Worm (Caenorhabditis elegans) whole organism, L4/young adult: ENCODE measurements around the gene clec-245.

Experiments used
- W03F9.2 ChIP-seq: fragments of 150-350 bp; optimal IDR thresholded peaks from 2 replicates; lab custom pipeline; 2014; ENCODE audit warnings: missing biosample characterization, missing genetic modification characterization
- dao-5 ChIP-seq: sonication (generic microtip); optimal IDR thresholded peaks from 2 replicates; lab custom pipeline; 2016; ENCODE audit warnings: missing genotype, missing genetic modification characterization, moderate library complexity, missing compliant biosample characterization
- him-1 ChIP-seq: sonication (generic microtip); optimal IDR thresholded peaks from 2 replicates; lab custom pipeline; 2016; ENCODE audit warnings: missing genotype, missing genetic modification reagents, missing genetic modification characterization, missing compliant biosample characterization

DNA sequence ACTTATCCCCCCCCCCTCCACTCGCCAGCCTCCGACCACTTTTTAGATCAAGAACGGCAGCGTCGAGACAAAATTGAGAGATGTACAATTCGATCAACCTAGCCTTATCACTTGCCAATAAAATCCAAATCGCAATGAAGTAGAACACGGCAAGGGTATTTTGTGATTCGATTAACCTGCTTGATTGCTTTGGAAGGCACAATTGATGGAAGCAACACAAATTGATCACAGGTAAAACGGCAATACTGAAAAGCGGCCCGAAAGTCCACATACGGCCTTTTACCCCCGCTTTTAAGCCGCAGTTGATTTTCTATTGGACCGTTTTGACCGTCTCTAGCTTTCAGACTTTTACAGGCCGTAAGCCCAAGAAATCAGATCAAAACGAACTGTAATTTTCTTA, at the start of gene clec-245:
- no peak for TF ChIP-seq him-1 (tag; lab: Kevin White, UChicago)
- TF ChIP-seq dao-5 (tag; lab: Kevin White, UChicago): no peak
- no peak for TF ChIP-seq W03F9.2 (tag; lab: Kevin White, UChicago)
